Worm (Caenorhabditis elegans) whole organism, L4 larva: ENCODE data around the gene Y46E12A.2.

Experiments
- D1046.2 ChIP-seq: fragments of 200-800 bp; sonication (Bioruptor generic); IDR thresholded peaks from 2 replicates; pipeline ENCODE4 v1.3.6; 2022; ENCODE audit warnings: missing genetic modification characterization, missing compliant biosample characterization
- F37D6.2 ChIP-seq: sonication (generic microtip); optimal IDR thresholded peaks from 2 replicates; lab custom pipeline; 2016; ENCODE audit warnings: mild to moderate bottlenecking, missing genetic modification characterization, missing compliant biosample characterization
- F44E2.7 ChIP-seq: fragments of 200-800 bp; sonication (Bioruptor generic); IDR thresholded peaks from 2 replicates; pipeline ENCODE4 v2.1.2; 2022; ENCODE audit warnings: missing genetic modification characterization, missing compliant biosample characterization
- Y105C5A.15 ChIP-seq: fragments of 200-800 bp; sonication (Bioruptor generic); IDR thresholded peaks from 2 replicates; pipeline ENCODE4 v1.3.6; 2022; ENCODE audit warnings: missing genetic modification characterization, missing compliant biosample characterization
- Y48G9A.11 ChIP-seq: fragments of 200-800 bp; sonication (Bioruptor generic); IDR thresholded peaks from 2 replicates; pipeline ENCODE4 v1.3.6; 2022; ENCODE audit warnings: missing genetic modification reagents, missing genetic modification characterization, missing compliant biosample characterization
- Y75B8A.6 ChIP-seq: fragments of 200-800 bp; sonication (Bioruptor generic); IDR thresholded peaks from 2 replicates; pipeline ENCODE4 v1.3.6; 2022; ENCODE audit warnings: missing genetic modification reagents, missing genetic modification characterization, missing compliant biosample characterization
- aha-1 ChIP-seq: fragments of 150-350 bp; peaks from one replicate; lab custom pipeline; 2014; ENCODE audit warnings: missing biosample characterization, missing genetic modification characterization
- ceh-20 ChIP-seq: fragments of 200-800 bp; sonication (Bioruptor generic); IDR thresholded peaks from 2 replicates; pipeline ENCODE4 v1.3.6; 2022; ENCODE audit warnings: missing genetic modification reagents, missing genetic modification characterization, missing compliant biosample characterization
- ceh-28 ChIP-seq: fragments of 150-350 bp; optimal IDR thresholded peaks from 2 replicates; lab custom pipeline; 2014; ENCODE audit warnings: missing biosample characterization, missing genetic modification reagents, missing genetic modification characterization
- ceh-32 ChIP-seq: sonication (generic microtip); optimal IDR thresholded peaks from 2 replicates; lab custom pipeline; 2016; ENCODE audit warnings: mild to moderate bottlenecking, missing genetic modification characterization, missing compliant biosample characterization; ENCODE audit not compliant: poor library complexity
- ceh-44 ChIP-seq: fragments of 200-800 bp; sonication (Bioruptor generic); IDR thresholded peaks from 2 replicates; pipeline ENCODE4 v1.3.6; 2022; ENCODE audit warnings: missing genetic modification reagents, missing genetic modification characterization, missing compliant biosample characterization
- ctbp-1 ChIP-seq: fragments of 200-800 bp; sonication (Bioruptor generic); IDR thresholded peaks from 2 replicates; pipeline ENCODE4 v1.3.6; 2022; ENCODE audit warnings: missing genetic modification reagents, missing genetic modification characterization, missing compliant biosample characterization
- daf-16 ChIP-seq, 3 experiments: sonication (generic microtip); optimal IDR thresholded peaks; 2 replicates each; lab custom pipeline; 2016 to 2017; ENCODE audit warnings: missing genetic modification characterization in 3 of 3, missing genetic modification reagents in 3 of 3, mild to moderate bottlenecking in 2 of 3, missing compliant biosample characterization in 2 of 3, missing biosample characterization in 1 of 3, moderate library complexity in 1 of 3
- dmd-6 ChIP-seq: fragments of 200-800 bp; sonication (Bioruptor generic); IDR thresholded peaks from 2 replicates; pipeline ENCODE4 v1.3.6; 2022; ENCODE audit warnings: missing genetic modification reagents, missing genetic modification characterization, missing compliant biosample characterization
- dpl-1 ChIP-seq: fragments of 150-350 bp; optimal IDR thresholded peaks from 2 replicates; lab custom pipeline; 2014; ENCODE audit warnings: missing biosample characterization, missing genetic modification reagents, missing genetic modification characterization
- dve-1 ChIP-seq: sonication (generic microtip); optimal IDR thresholded peaks from 2 replicates; lab custom pipeline; 2017; ENCODE audit warnings: antibody characterized with exemption, mild to moderate bottlenecking, missing genetic modification characterization, missing compliant biosample characterization; ENCODE audit not compliant: insufficient read depth
- egl-43 ChIP-seq: fragments of 200-800 bp; sonication (Bioruptor generic); IDR thresholded peaks from 2 replicates; pipeline ENCODE4 v1.3.6; 2022; ENCODE audit warnings: missing genetic modification reagents, missing genetic modification characterization, missing compliant biosample characterization
- fkh-10 ChIP-seq: fragments of 150-350 bp; optimal IDR thresholded peaks from 2 replicates; lab custom pipeline; 2014; ENCODE audit warnings: missing biosample characterization, missing genetic modification reagents, missing genetic modification characterization
- gei-8 ChIP-seq: fragments of 200-800 bp; sonication (Bioruptor generic); optimal IDR thresholded peaks from 2 replicates; lab custom pipeline; 2018; ENCODE audit warnings: mild to moderate bottlenecking, missing genetic modification characterization, missing compliant biosample characterization
- hlh-11 ChIP-seq: fragments of 200-800 bp; sonication (Bioruptor generic); optimal IDR thresholded peaks from 2 replicates; lab custom pipeline; 2018; ENCODE audit warnings: mild to moderate bottlenecking, missing genetic modification characterization, missing compliant biosample characterization
- hlh-30 ChIP-seq: sonication (generic microtip); optimal IDR thresholded peaks from 2 replicates; lab custom pipeline; 2017; ENCODE audit warnings: antibody characterized with exemption, mild to moderate bottlenecking, missing genetic modification characterization, missing compliant biosample characterization; ENCODE audit not compliant: insufficient read depth
- hmg-1.1 ChIP-seq: fragments of 200-800 bp; sonication (Bioruptor generic); IDR thresholded peaks from 2 replicates; pipeline ENCODE4 v1.3.6; 2022; ENCODE audit warnings: missing genetic modification reagents, missing genetic modification characterization, missing compliant biosample characterization
- jun-1 ChIP-seq: fragments of 150-350 bp; optimal IDR thresholded peaks from 2 replicates; lab custom pipeline; 2014; ENCODE audit warnings: missing biosample characterization, missing genetic modification reagents, missing genetic modification characterization
- lin-13 ChIP-seq: fragments of 150-350 bp; optimal IDR thresholded peaks from 2 replicates; lab custom pipeline; 2014; ENCODE audit warnings: missing biosample characterization, missing genetic modification reagents, missing genetic modification characterization
- lsy-2 ChIP-seq, 2 experiments: fragments of 150-350 bp in 1 of 2; sonication (generic microtip) in 1 of 2; optimal IDR thresholded peaks; 2 replicates each; lab custom pipeline; 2014 to 2017; ENCODE audit warnings: missing biosample characterization in 2 of 2, missing genetic modification characterization in 2 of 2
- madf-5 ChIP-seq, 2 experiments: fragments of 200-800 bp; sonication (Bioruptor generic); IDR thresholded peaks; 2 replicates each; pipeline ENCODE4 v1.3.6; 2022; ENCODE audit warnings: missing compliant biosample characterization in 2 of 2, missing genetic modification characterization in 2 of 2
- mdl-1 ChIP-seq, 2 experiments: fragments of 150-350 bp in 1 of 2; sonication (generic microtip) in 1 of 2; optimal IDR thresholded peaks; 2 replicates each; lab custom pipeline; 2014 to 2017; ENCODE audit warnings: missing biosample characterization in 2 of 2, missing genetic modification characterization in 2 of 2
- mep-1 ChIP-seq: fragments of 150-350 bp; sonication (generic microtip); optimal IDR thresholded peaks from 3 replicates; lab custom pipeline; 2014; ENCODE audit warnings: missing biosample characterization, missing genetic modification characterization
- mes-2 ChIP-seq: sonication (generic microtip); optimal IDR thresholded peaks from 2 replicates; lab custom pipeline; 2016; ENCODE audit warnings: missing genotype, mild to moderate bottlenecking, missing genetic modification characterization, missing compliant biosample characterization; ENCODE audit not compliant: poor library complexity, severe bottlenecking
- mxl-2 ChIP-seq: fragments of 200-800 bp; sonication (Bioruptor generic); conservative IDR thresholded peaks from 2 replicates; pipeline ENCODE4 v1.3.6; 2022; ENCODE audit warnings: missing genetic modification reagents, missing genetic modification characterization, missing compliant biosample characterization
- nhr-11 ChIP-seq: fragments of 150-350 bp; optimal IDR thresholded peaks from 2 replicates; lab custom pipeline; 2014; ENCODE audit warnings: missing biosample characterization, missing genetic modification characterization
- nhr-237 ChIP-seq: sonication (generic microtip); optimal IDR thresholded peaks from 2 replicates; lab custom pipeline; 2017; ENCODE audit warnings: missing biosample characterization, missing genetic modification characterization
- nhr-28 ChIP-seq: fragments of 150-350 bp; optimal IDR thresholded peaks from 2 replicates; lab custom pipeline; 2014; ENCODE audit warnings: missing biosample characterization, missing genetic modification characterization
- nhr-42 ChIP-seq: fragments of 200-800 bp; sonication (Bioruptor generic); IDR thresholded peaks from 2 replicates; pipeline ENCODE4 v1.3.6; 2022; ENCODE audit warnings: missing genetic modification characterization, missing compliant biosample characterization
- nhr-76 ChIP-seq: fragments of 150-350 bp; optimal IDR thresholded peaks from 2 replicates; lab custom pipeline; 2014; ENCODE audit warnings: missing biosample characterization, missing genetic modification characterization
- pha-4 ChIP-seq, 2 experiments: fragments of 150-350 bp in 1 of 2; fragments of 200-800 bp in 1 of 2; sonication (Bioruptor generic) in 1 of 2; IDR thresholded peaks in 1 of 2; optimal IDR thresholded peaks in 1 of 2; 2 replicates each; pipeline versions ENCODE4 v1.3.6 to Lab custom; 2014 to 2022; ENCODE audit warnings: missing genetic modification characterization in 2 of 2, missing genetic modification reagents in 2 of 2, missing biosample characterization in 1 of 2, missing compliant biosample characterization in 1 of 2
- rbr-2 ChIP-seq: sonication (generic microtip); optimal IDR thresholded peaks from 2 replicates; lab custom pipeline; 2016; ENCODE audit warnings: missing genotype, missing genetic modification characterization, missing compliant biosample characterization
- set-16 ChIP-seq: fragments of 200-800 bp; sonication (Bioruptor generic); IDR thresholded peaks from 2 replicates; pipeline ENCODE4 v1.3.6; 2022; ENCODE audit warnings: missing genetic modification reagents, missing genetic modification characterization, missing compliant biosample characterization
- snpc-1.2 ChIP-seq: fragments of 200-800 bp; sonication (Bioruptor generic); IDR thresholded peaks from 2 replicates; pipeline ENCODE4 v1.3.6; 2022; ENCODE audit warnings: missing genetic modification reagents, missing genetic modification characterization, missing compliant biosample characterization
- tra-1 ChIP-seq: fragments of 200-800 bp; sonication (Bioruptor generic); IDR thresholded peaks from 2 replicates; pipeline ENCODE4 v1.3.6; 2022; ENCODE audit warnings: missing genetic modification reagents, missing genetic modification characterization, missing compliant biosample characterization
- zag-1 ChIP-seq: fragments of 150-350 bp; optimal IDR thresholded peaks from 2 replicates; lab custom pipeline; 2014; ENCODE audit warnings: missing biosample characterization, missing genetic modification characterization
- zfp-2 ChIP-seq: sonication (generic microtip); optimal IDR thresholded peaks from 2 replicates; lab custom pipeline; 2016; ENCODE audit warnings: mild to moderate bottlenecking, missing genetic modification characterization, missing compliant biosample characterization
- zfp-3 ChIP-seq: fragments of 200-800 bp; sonication (Bioruptor generic); conservative IDR thresholded peaks from 2 replicates; pipeline ENCODE4 v1.3.6; 2022; ENCODE audit warnings: missing genetic modification reagents, missing genetic modification characterization, missing compliant biosample characterization
- zip-11 ChIP-seq: fragments of 200-800 bp; sonication (Bioruptor generic); IDR thresholded peaks from 2 replicates; pipeline ENCODE4 v1.3.6; 2022; ENCODE audit warnings: missing genetic modification characterization, missing compliant biosample characterization
- zip-2 ChIP-seq: fragments of 150-350 bp; optimal IDR thresholded peaks from 2 replicates; lab custom pipeline; 2014; ENCODE audit warnings: missing biosample characterization, missing genetic modification characterization

Gene Y46E12A.2

DNA sequence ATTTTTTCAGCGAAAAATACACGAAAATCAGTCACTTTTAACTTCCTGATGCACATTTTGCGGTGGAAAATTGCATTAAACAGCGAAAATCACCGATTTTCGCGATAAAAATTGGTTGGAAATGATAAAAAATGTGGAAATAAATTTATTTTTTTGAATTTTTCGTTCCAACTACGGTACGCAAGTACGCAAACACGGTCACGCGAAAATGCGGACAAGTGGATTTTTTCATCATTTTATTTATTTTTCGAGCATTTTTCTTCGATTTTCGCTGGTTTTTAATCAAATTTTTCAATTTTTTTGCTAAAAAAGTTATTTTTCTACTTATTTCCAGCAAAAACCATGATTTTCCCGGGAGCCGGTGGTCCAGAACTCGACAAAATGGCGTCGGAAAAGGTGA, 18.7 kb downstream of the Y46E12A.2 start, which contains the start of gene Y39A3CL.3 (continued):
- TF ChIP-seq dpl-1 (GFP tag; lab: Kevin White, UChicago): peak; percentile 51
- TF ChIP-seq, all 104 proteins: peak for 5

DNA sequence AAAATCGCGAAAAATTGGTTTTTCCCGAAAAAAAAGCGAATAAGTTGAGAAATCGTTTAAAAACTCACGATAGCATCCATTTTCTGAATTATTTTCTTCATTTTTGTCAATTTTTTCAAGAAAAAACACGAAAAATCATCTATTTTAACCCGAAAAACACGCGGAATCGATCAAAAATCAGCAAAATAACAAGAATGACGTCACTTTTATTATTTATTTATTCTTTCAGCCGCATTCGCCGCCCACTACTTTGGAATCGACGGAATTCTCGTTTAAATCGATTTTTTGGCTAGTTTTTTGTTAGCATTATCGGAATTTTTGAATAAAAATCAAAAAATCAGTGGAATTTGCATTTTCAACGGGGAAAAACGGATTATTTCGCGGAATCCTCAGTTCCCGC, 19.2 kb downstream of the Y46E12A.2 start, which contains the start of gene Y39A3CL.4:
Gene Y39A3CL.4 (minus strand): TSS at position 101 of the 400 bp plus-strand sequence.
- TF ChIP-seq ctbp-1 (GFP tag; lab: Robert Waterston, UW) (no peak), daf-16 (GFP tag; optimal IDR thresholded peaks at IDR 0.05; lab: Kevin White, UChicago) (no peak), daf-16 (tag; optimal IDR thresholded peaks at IDR 0.05; lab: Kevin White, UChicago) (peak; percentile 8)

DNA sequence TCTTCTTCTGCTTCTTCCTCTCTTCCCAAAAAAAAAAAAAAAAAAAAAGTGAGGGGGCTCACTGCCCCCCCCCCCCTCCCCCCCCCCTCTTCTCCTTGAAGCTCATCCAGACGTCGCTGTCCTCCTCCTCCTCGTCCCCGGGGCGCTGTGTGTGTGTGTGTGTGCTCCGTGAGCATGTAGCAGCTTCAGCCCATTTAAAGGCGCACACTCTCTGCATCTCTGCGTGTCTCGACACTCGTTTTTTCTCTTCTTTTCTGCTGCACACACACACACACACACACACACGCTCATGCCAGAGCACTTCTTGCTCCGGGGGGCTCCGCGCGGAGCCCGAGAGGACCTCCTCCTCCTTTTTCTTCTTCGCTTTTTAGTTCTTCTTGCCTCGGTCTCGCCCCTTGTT, 27.0 kb downstream of the Y46E12A.2 start:
- TF ChIP-seq pha-4 (GFP tag; IDR thresholded peaks at IDR 0.05; lab: Robert Waterston, UW): peak; percentile 67; the same call in 1 of the 2 replicates
- no peak for TF ChIP-seq pha-4 (tag; optimal IDR thresholded peaks at IDR 0.05; lab: Kevin White, UChicago)
- TF ChIP-seq nhr-237 (tag; lab: Kevin White, UChicago): no peak
- no peak for TF ChIP-seq jun-1
- TF ChIP-seq madf-5 (GFP tag; IDR thresholded peaks at IDR 0.05; lab: Robert Waterston, UW): no peak
- no peak for TF ChIP-seq nhr-76
- TF ChIP-seq D1046.2 (GFP tag; lab: Robert Waterston, UW): no peak
- TF ChIP-seq Y105C5A.15: no peak
- peak; percentile 14; the same call in 1 of the 2 replicates for TF ChIP-seq dmd-6
- TF ChIP-seq ceh-28 (tag; lab: Kevin White, UChicago): no peak
- no peak for TF ChIP-seq F44E2.7 (GFP tag; lab: Robert Waterston, UW)
- TF ChIP-seq ceh-44 (GFP tag; lab: Robert Waterston, UW): no peak
- peak; percentile 66; the same call in 1 of the 2 replicates for TF ChIP-seq ctbp-1 (GFP tag; lab: Robert Waterston, UW)
- no peak for TF ChIP-seq snpc-1.2 (GFP tag; lab: Robert Waterston, UW)
- no peak for TF ChIP-seq gei-8 (GFP tag; lab: Kevin White, UChicago)
- peak; percentile 71 for TF ChIP-seq egl-43 (GFP tag; lab: Robert Waterston, UW)
- TF ChIP-seq mdl-1 (tag; optimal IDR thresholded peaks at IDR 0.05; lab: Kevin White, UChicago): peak in 1 of 2 experiments; percentile 53
- no peak; the same call in 1 of the 2 replicates for TF ChIP-seq ceh-20
- TF ChIP-seq dve-1 (tag; lab: Kevin White, UChicago): peak; percentile 6
- TF ChIP-seq fkh-10 (GFP tag; lab: Kevin White, UChicago): peak; percentile 38
- peak; percentile 32 for TF ChIP-seq F37D6.2
- no peak for TF ChIP-seq zfp-2 (tag; lab: Kevin White, UChicago)
- TF ChIP-seq mes-2 (tag; lab: Kevin White, UChicago): peak; percentile 46
- no peak for TF ChIP-seq zip-11
- TF ChIP-seq Y48G9A.11: no peak
- peak; percentile 98 for TF ChIP-seq set-16 (GFP tag; lab: Robert Waterston, UW)
- TF ChIP-seq lsy-2 (tag; optimal IDR thresholded peaks at IDR 0.05; lab: Kevin White, UChicago): peak; percentile 36 to 76
- TF ChIP-seq hmg-1.1 (GFP tag; lab: Robert Waterston, UW): peak; percentile 75
- no peak for TF ChIP-seq nhr-42 (GFP tag; lab: Robert Waterston, UW)
- TF ChIP-seq zip-2: no peak
- peak; percentile 94 for TF ChIP-seq aha-1 (tag; lab: Kevin White, UChicago)
- no peak for TF ChIP-seq nhr-28 (tag; lab: Kevin White, UChicago)
- TF ChIP-seq lin-13 (GFP tag; lab: Kevin White, UChicago): peak; percentile 20
- TF ChIP-seq mxl-2 (GFP tag; lab: Robert Waterston, UW): no peak
- TF ChIP-seq zfp-3 (GFP tag; lab: Robert Waterston, UW): no peak
- TF ChIP-seq hlh-30 (tag; lab: Kevin White, UChicago): peak; percentile 64
- TF ChIP-seq ceh-32 (tag; lab: Kevin White, UChicago): no peak
- no peak for TF ChIP-seq tra-1
- TF ChIP-seq Y75B8A.6: no peak
- TF ChIP-seq rbr-2: peak; percentile 75
- TF ChIP-seq zag-1: no peak
- peak; percentile 42 for TF ChIP-seq nhr-11 (tag; lab: Kevin White, UChicago)
- TF ChIP-seq mep-1 (tag; lab: Kevin White, UChicago): peak; percentile 83
- TF ChIP-seq hlh-11 (tag; lab: Kevin White, UChicago): peak; percentile 47
